Fruit fly (Drosophila melanogaster): Measurements from ENCODE around the gene bip1.
A peak's percentile ranks its signal among the peaks of the same experiment; 100 is the strongest.

DNA sequence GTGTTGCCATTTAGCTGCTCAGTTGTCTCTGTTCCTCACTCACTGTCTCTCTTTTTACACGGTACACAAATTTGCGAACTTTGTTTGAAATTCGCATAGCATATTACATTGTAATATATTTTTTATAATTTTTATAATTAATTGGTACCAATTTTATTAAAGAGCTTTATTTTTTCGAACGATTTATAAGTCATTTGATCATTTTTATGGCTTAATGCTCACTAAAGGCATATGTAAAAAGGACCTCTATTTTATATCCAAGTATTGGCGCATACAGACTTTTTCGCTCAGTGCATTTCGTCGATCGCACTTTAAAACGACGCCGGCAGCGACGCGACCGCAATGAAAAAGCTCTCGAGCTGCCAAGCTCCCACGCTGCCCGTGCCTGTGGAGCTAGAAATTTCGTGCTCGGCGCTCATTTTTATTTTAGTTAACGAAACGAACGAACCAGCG lies 37.6 kb upstream of the bip1 start:
- TF ChIP-seq rn (GFP tag; IDR thresholded peaks at IDR 0.05), result peak; percentile 87
- peak; percentile 92 for TF ChIP-seq fd96Ca (GFP tag; IDR thresholded peaks at IDR 0.05)
- TF ChIP-seq EcR (GFP tag; optimal IDR thresholded peaks at IDR 0.05), result peak; percentile 15
- peak; percentile 94 for TF ChIP-seq CG15710 (tag; optimal IDR thresholded peaks at IDR 0.05)
- peak; percentile 80 for TF ChIP-seq CG17806 (tag; optimal IDR thresholded peaks at IDR 0.05)
- TF ChIP-seq Pif1B (GFP tag; optimal IDR thresholded peaks at IDR 0.05), result peak; percentile 84
- peak; percentile 89 for TF ChIP-seq CG9948 (tag; optimal IDR thresholded peaks at IDR 0.05)
- peak; percentile 83 for TF ChIP-seq CG34367 (tag; optimal IDR thresholded peaks at IDR 0.05)
- TF ChIP-seq CG13204 (GFP tag; optimal IDR thresholded peaks at IDR 0.05), result peak; percentile 73
- TF ChIP-seq CG4496 (GFP tag; IDR thresholded peaks at IDR 0.05), result peak; percentile 93; the same call in 2 of the 3 replicates
- TF ChIP-seq D1 (tag; optimal IDR thresholded peaks at IDR 0.05), result peak; percentile 81
- TF ChIP-seq CG8301 (tag; optimal IDR thresholded peaks at IDR 0.05), result peak; percentile 90
- TF ChIP-seq gl (tag; optimal IDR thresholded peaks at IDR 0.05), result peak; percentile 71
- TF ChIP-seq CG10348 (GFP tag; IDR thresholded peaks at IDR 0.05), result peak; percentile 91
